Fruit fly (Drosophila melanogaster) whole organism, embryonic: ENCODE measurements around the gene CG43059.
A peak's percentile ranks its signal among the peaks of the same experiment; 100 is the strongest.

Experiments used
- CG10147 ChIP-seq: fragments of 200-800 bp; sonication (Bioruptor generic); optimal IDR thresholded peaks from 2 replicates; lab custom pipeline; 2019; ENCODE audit warnings: missing biosample characterization, mild to moderate bottlenecking, missing genetic modification characterization, moderate library complexity
- CG10979 ChIP-seq: fragments of 200-800 bp; sonication (Bioruptor generic); optimal IDR thresholded peaks from 2 replicates; lab custom pipeline; 2018; ENCODE audit warnings: missing biosample characterization, mild to moderate bottlenecking, missing genetic modification characterization, moderate library complexity
- CG11247 ChIP-seq: fragments of 200-800 bp; sonication (Bioruptor generic); IDR thresholded peaks from 2 replicates; pipeline ENCODE4 v1.3.6; 2022; ENCODE audit warnings: missing biosample characterization, missing genetic modification characterization
- CG12155 ChIP-seq: fragments of 200-800 bp; sonication (Bioruptor generic); optimal IDR thresholded peaks from 3 replicates; lab custom pipeline; 2016; ENCODE audit warnings: missing biosample characterization, missing genetic modification characterization
- CG13296 ChIP-seq: fragments of 200-800 bp; sonication (Bioruptor generic); optimal IDR thresholded peaks from 3 replicates; lab custom pipeline; 2018; ENCODE audit warnings: missing biosample characterization, mild to moderate bottlenecking, missing genetic modification characterization
- CG13424 ChIP-seq: fragments of 200-800 bp; sonication (Bioruptor generic); optimal IDR thresholded peaks from 2 replicates; lab custom pipeline; 2019; ENCODE audit warnings: missing biosample characterization, mild to moderate bottlenecking, missing genetic modification characterization, moderate library complexity
- CG13894 ChIP-seq: fragments of 200-800 bp; sonication (Bioruptor generic); optimal IDR thresholded peaks from 3 replicates; lab custom pipeline; 2018; ENCODE audit warnings: missing biosample characterization, mild to moderate bottlenecking, missing genetic modification characterization, moderate library complexity
- CG14667 ChIP-seq: fragments of 200-800 bp; sonication (Bioruptor generic); IDR thresholded peaks from 2 replicates; pipeline ENCODE4 v1.3.6; 2022; ENCODE audit warnings: missing biosample characterization, missing genetic modification characterization
- CG15514 ChIP-seq: fragments of 200-800 bp; sonication (Bioruptor generic); optimal IDR thresholded peaks from 3 replicates; lab custom pipeline; 2017; ENCODE audit warnings: missing biosample characterization, missing genetic modification characterization, mild to moderate bottlenecking, moderate library complexity, missing genetic modification reagents
- CG17328 ChIP-seq: fragments of 200-800 bp; sonication (Bioruptor generic); IDR thresholded peaks from 2 replicates; pipeline ENCODE4 v1.3.6; 2022; ENCODE audit warnings: missing biosample characterization, missing genetic modification characterization
- CG17612 ChIP-seq: fragments of 200-800 bp; sonication (Bioruptor generic); IDR thresholded peaks from 2 replicates; pipeline ENCODE4 v1.3.6; 2022; ENCODE audit warnings: missing biosample characterization, missing genetic modification characterization
- CG17802 ChIP-seq: fragments of 200-800 bp; sonication (Bioruptor generic); optimal IDR thresholded peaks from 2 replicates; lab custom pipeline; 2018; ENCODE audit warnings: missing biosample characterization, mild to moderate bottlenecking, missing genetic modification characterization, moderate library complexity
- CG18011 ChIP-seq: fragments of 200-800 bp; sonication (Bioruptor generic); optimal IDR thresholded peaks from 2 replicates; lab custom pipeline; 2017; ENCODE audit warnings: missing biosample characterization, missing genetic modification characterization, mild to moderate bottlenecking, moderate library complexity, missing genotype
- CG2875 ChIP-seq: fragments of 200-800 bp; sonication (Bioruptor generic); optimal IDR thresholded peaks from 2 replicates; lab custom pipeline; 2017; ENCODE audit warnings: missing biosample characterization, mild to moderate bottlenecking, missing genetic modification characterization, missing genetic modification reagents
- CG31441 ChIP-seq: fragments of 200-800 bp; sonication (Bioruptor generic); IDR thresholded peaks from 2 replicates; pipeline ENCODE4 v1.3.6; 2022; ENCODE audit warnings: missing biosample characterization, missing genetic modification characterization
- CG32767 ChIP-seq: fragments of 200-800 bp; sonication (Bioruptor generic); IDR thresholded peaks from 2 replicates; pipeline ENCODE4 v1.3.6; 2022; ENCODE audit warnings: missing biosample characterization, missing genetic modification characterization
- CG33213 ChIP-seq: fragments of 200-800 bp; sonication (Bioruptor generic); optimal IDR thresholded peaks from 3 replicates; lab custom pipeline; 2016; ENCODE audit warnings: missing biosample characterization, missing genetic modification characterization
- CG4282 ChIP-seq: fragments of 200-800 bp; sonication (Bioruptor generic); optimal IDR thresholded peaks from 2 replicates; lab custom pipeline; 2016; ENCODE audit warnings: missing biosample characterization, missing genetic modification characterization
- CG4328 ChIP-seq: fragments of 200-800 bp; sonication (Bioruptor generic); optimal IDR thresholded peaks from 3 replicates; lab custom pipeline; 2017; ENCODE audit warnings: missing biosample characterization, missing genetic modification reagents, missing genetic modification characterization
- CG4424 ChIP-seq: fragments of 200-800 bp; sonication (Bioruptor generic); optimal IDR thresholded peaks from 3 replicates; lab custom pipeline; 2016; ENCODE audit warnings: missing biosample characterization, missing genetic modification characterization
- CG4730 ChIP-seq: fragments of 200-800 bp; sonication (Bioruptor generic); IDR thresholded peaks from 2 replicates; pipeline ENCODE4 v1.3.6; 2022; ENCODE audit warnings: missing biosample characterization, missing genetic modification characterization
- CG6175 ChIP-seq: fragments of 200-800 bp; sonication (Bioruptor generic); IDR thresholded peaks from 3 replicates; pipeline ENCODE4 v1.3.6; 2022; ENCODE audit warnings: missing biosample characterization, missing genetic modification characterization
- CG9437 ChIP-seq: fragments of 200-800 bp; sonication (Bioruptor generic); optimal IDR thresholded peaks from 2 replicates; lab custom pipeline; 2018; ENCODE audit warnings: missing biosample characterization, mild to moderate bottlenecking, missing genetic modification characterization
- CG9817 ChIP-seq: fragments of 200-800 bp; sonication (Bioruptor generic); optimal IDR thresholded peaks from 2 replicates; lab custom pipeline; 2018; ENCODE audit warnings: missing biosample characterization, mild to moderate bottlenecking, missing genetic modification characterization, moderate library complexity
- D19B ChIP-seq: fragments of 200-800 bp; sonication (Bioruptor generic); optimal IDR thresholded peaks from 2 replicates; lab custom pipeline; 2017; ENCODE audit warnings: missing biosample characterization, mild to moderate bottlenecking, missing genetic modification characterization
- Dbx ChIP-seq: fragments of 200-800 bp; sonication (Bioruptor generic); IDR thresholded peaks from 3 replicates; pipeline ENCODE4 v1.3.6; 2022; ENCODE audit warnings: missing biosample characterization, missing genetic modification characterization
- Eip74EF ChIP-seq, 2 experiments: fragments of 200-800 bp in 1 of 2; fragments of >200 bp in 1 of 2; sonication (Bioruptor generic) in 1 of 2; optimal IDR thresholded peaks; 2 replicates each; lab custom pipeline; 2017 to 2019; ENCODE audit warnings: missing biosample characterization in 2 of 2, missing genetic modification characterization in 2 of 2, mild to moderate bottlenecking in 1 of 2, moderate library complexity in 1 of 2
- HmgD ChIP-seq: fragments of 200-800 bp; sonication (Bioruptor generic); optimal IDR thresholded peaks from 3 replicates; lab custom pipeline; 2016; ENCODE audit warnings: missing biosample characterization, missing genetic modification characterization
- HmgZ ChIP-seq: fragments of 200-800 bp; sonication (Bioruptor generic); optimal IDR thresholded peaks from 2 replicates; lab custom pipeline; 2018; ENCODE audit warnings: missing biosample characterization, mild to moderate bottlenecking, missing genetic modification characterization
- Hr78 ChIP-seq, 2 experiments: fragments of 200-800 bp in 1 of 2; fragments of >200 bp in 1 of 2; sonication (Bioruptor generic) in 1 of 2; optimal IDR thresholded peaks; 2 replicates each; lab custom pipeline; 2017 to 2019; ENCODE audit warnings: missing biosample characterization in 2 of 2, missing genetic modification characterization in 2 of 2, mild to moderate bottlenecking in 1 of 2, moderate library complexity in 1 of 2
- PHDP ChIP-seq: fragments of 200-800 bp; sonication (Bioruptor generic); optimal IDR thresholded peaks from 3 replicates; lab custom pipeline; 2018; ENCODE audit warnings: missing biosample characterization, mild to moderate bottlenecking, missing genetic modification characterization, moderate library complexity
- Pdp1 ChIP-seq, 2 experiments: fragments of 200-800 bp; sonication (Bioruptor generic); optimal IDR thresholded peaks; 3 replicates each; lab custom pipeline; 2016; ENCODE audit warnings: missing biosample characterization in 2 of 2, missing genetic modification characterization in 2 of 2, mild to moderate bottlenecking in 1 of 2, moderate library complexity in 1 of 2
- Vsx1 ChIP-seq: fragments of 200-800 bp; sonication (Bioruptor generic); optimal IDR thresholded peaks from 2 replicates; lab custom pipeline; 2017; ENCODE audit warnings: missing biosample characterization, mild to moderate bottlenecking, missing genetic modification characterization, missing genetic modification reagents
- Xbp1 ChIP-seq: fragments of 200-800 bp; sonication (Bioruptor generic); optimal IDR thresholded peaks from 3 replicates; lab custom pipeline; 2016; ENCODE audit warnings: missing biosample characterization, mild to moderate bottlenecking, missing genetic modification characterization
- al ChIP-seq: fragments of 200-800 bp; sonication (Bioruptor generic); IDR thresholded peaks from 2 replicates; pipeline ENCODE4 v1.3.6; 2022; ENCODE audit warnings: missing biosample characterization, missing genetic modification characterization
- ato ChIP-seq: fragments of 200-800 bp; sonication (Bioruptor generic); IDR thresholded peaks from 2 replicates; pipeline ENCODE4 v1.3.6; 2022; ENCODE audit warnings: missing biosample characterization, missing genetic modification characterization; ENCODE audit not compliant: partially characterized antibody
- dm ChIP-seq: fragments of 200-800 bp; sonication (Bioruptor generic); optimal IDR thresholded peaks from 3 replicates; lab custom pipeline; 2016; ENCODE audit warnings: missing biosample characterization, missing genetic modification characterization
- grau ChIP-seq: fragments of 200-800 bp; optimal IDR thresholded peaks from 3 replicates; lab custom pipeline; 2019; ENCODE audit warnings: missing biosample characterization, mild to moderate bottlenecking, missing genetic modification characterization, moderate library complexity
- pan ChIP-seq, 4 experiments: fragments of >200 bp in 3 of 4; fragments of 200-800 bp in 1 of 4; sonication (Bioruptor generic) in 1 of 4; optimal IDR thresholded peaks in 3 of 4; IDR thresholded peaks in 1 of 4; 2 replicates each; pipeline versions ENCODE4 v1.3.6 to Lab custom; 2017 to 2022; ENCODE audit warnings: missing biosample characterization in 2 of 4, missing genetic modification characterization in 2 of 4, mixed read lengths in 1 of 4
- psq ChIP-seq: fragments of 200-800 bp; sonication (Bioruptor generic); optimal IDR thresholded peaks from 2 replicates; lab custom pipeline; 2017; ENCODE audit warnings: missing biosample characterization, missing genetic modification characterization
- pzg ChIP-seq: fragments of 200-800 bp; sonication (Bioruptor generic); optimal IDR thresholded peaks from 3 replicates; lab custom pipeline; 2018; ENCODE audit warnings: missing biosample characterization, mild to moderate bottlenecking, missing genetic modification characterization, moderate library complexity
- ranshi ChIP-seq: fragments of 200-800 bp; sonication (Bioruptor generic); IDR thresholded peaks from 2 replicates; pipeline ENCODE4 v1.3.6; 2022; ENCODE audit warnings: missing biosample characterization, missing genetic modification characterization
- ro ChIP-seq: fragments of 200-800 bp; sonication (Bioruptor generic); IDR thresholded peaks from 2 replicates; pipeline ENCODE4 v1.3.6; 2022; ENCODE audit warnings: missing biosample characterization, missing genetic modification characterization
- sisA ChIP-seq: fragments of 200-800 bp; sonication (Bioruptor generic); IDR thresholded peaks from 2 replicates; pipeline ENCODE4 v1.3.6; 2022; ENCODE audit warnings: missing biosample characterization, missing genetic modification characterization
- slp2 ChIP-seq: fragments of 200-800 bp; sonication (Bioruptor generic); optimal IDR thresholded peaks from 2 replicates; lab custom pipeline; 2016; ENCODE audit warnings: missing biosample characterization, missing genetic modification characterization
- sna ChIP-seq: fragments of 200-800 bp; sonication (Bioruptor generic); IDR thresholded peaks from 2 replicates; pipeline ENCODE4 v1.3.6; 2022; ENCODE audit warnings: missing biosample characterization, missing genetic modification characterization; ENCODE audit not compliant: partially characterized antibody
- ttk ChIP-seq: fragments of 200-800 bp; sonication (Bioruptor generic); IDR thresholded peaks from 2 replicates; pipeline ENCODE4 v2.1.2; 2022; ENCODE audit warnings: missing biosample characterization, missing genetic modification characterization

Gene CG43059

DNA sequence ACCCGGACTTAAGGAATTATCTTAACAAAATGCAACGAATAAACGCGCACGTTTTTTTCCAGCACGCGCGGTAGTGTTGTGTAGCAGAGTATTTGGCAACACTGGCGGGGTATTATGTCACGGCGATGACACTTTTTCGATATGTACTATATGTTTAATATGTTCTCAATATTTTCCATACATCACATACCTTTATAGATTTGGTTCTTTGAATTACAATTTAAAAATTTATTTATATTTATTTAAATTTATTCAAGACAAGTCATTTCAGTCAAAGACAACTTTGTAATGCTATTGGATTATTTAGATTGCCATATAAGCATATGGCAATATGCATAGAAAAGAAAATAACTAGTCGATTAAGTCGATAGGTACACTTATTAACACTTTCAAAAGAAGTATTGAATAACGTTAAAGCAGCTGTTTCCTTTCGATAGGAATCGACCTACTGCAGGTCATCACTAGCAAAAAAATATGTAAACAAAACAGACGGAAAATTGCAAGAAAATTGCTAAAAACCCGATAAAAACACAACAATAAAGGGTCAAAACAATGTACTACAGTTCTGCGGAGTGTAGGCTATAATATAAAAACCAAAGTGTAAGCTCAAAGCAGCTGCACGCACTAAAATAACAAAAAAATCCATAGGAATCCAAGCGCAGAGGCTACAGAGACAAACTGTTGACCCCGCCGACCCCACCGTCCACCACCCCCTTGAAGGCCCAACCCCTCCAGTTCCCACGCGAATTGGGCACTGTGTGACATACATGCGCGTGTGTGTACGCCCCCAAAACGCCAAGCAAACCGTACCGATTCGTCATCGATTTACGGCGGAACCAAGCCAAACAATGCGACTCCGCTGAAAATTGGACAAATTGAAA lies 27.6 kb upstream of the CG43059 start, which contains the start of the genes CG7182 and GAPcenA (continued):
- peak; percentile 5 to 100 for TF ChIP-seq Hr78 (GFP tag; optimal IDR thresholded peaks at IDR 0.05; lab: Kevin White, UChicago)
- TF ChIP-seq dm (GFP tag; lab: Kevin White, UChicago), result peak; percentile 91
- TF ChIP-seq CG9817 (tag; lab: Kevin White, UChicago), result peak; percentile 68
- peak; percentile 49 for TF ChIP-seq CG4328 (GFP tag; lab: Kevin White, UChicago)
- TF ChIP-seq CG12155 (GFP tag; lab: Kevin White, UChicago), result peak; percentile 72
- TF ChIP-seq CG14667 (GFP tag; lab: Robert Waterston, UW), result no peak
- peak in 1 of 2 experiments; percentile 38 for TF ChIP-seq Eip74EF (GFP tag; optimal IDR thresholded peaks at IDR 0.05; lab: Kevin White, UChicago)
- TF ChIP-seq sisA (GFP tag; lab: Robert Waterston, UW), result peak; percentile 58
- TF ChIP-seq CG17612, result no peak
- peak; percentile 11 for TF ChIP-seq CG17802 (tag; lab: Kevin White, UChicago)
- no peak for TF ChIP-seq pan (optimal IDR thresholded peaks at IDR 0.05; lab: Kevin White, UChicago)
- TF ChIP-seq pan (GFP tag; optimal IDR thresholded peaks at IDR 0.05 in 1 of 2, IDR thresholded peaks at IDR 0.05 in 1 of 2), result peak in 1 of 2 experiments; percentile 45
- TF ChIP-seq grau (tag; lab: Kevin White, UChicago), result peak; percentile 76
- peak; percentile 74 for TF ChIP-seq PHDP (tag; lab: Kevin White, UChicago)
- TF ChIP-seq CG32767, result no peak
- peak; percentile 36; the same call in 1 of the 2 replicates for TF ChIP-seq ranshi (GFP tag; lab: Robert Waterston, UW)
- peak; percentile 36 for TF ChIP-seq pzg (GFP tag; lab: Kevin White, UChicago)
- TF ChIP-seq CG13894 (tag; lab: Kevin White, UChicago), result peak; percentile 71
- peak; percentile 33 for TF ChIP-seq D19B
- peak; percentile 17 for TF ChIP-seq psq (GFP tag; lab: Kevin White, UChicago)
- peak; percentile 35 for TF ChIP-seq CG33213
- TF ChIP-seq Pdp1 (GFP tag; optimal IDR thresholded peaks at IDR 0.05; lab: Kevin White, UChicago), result peak in 1 of 2 experiments; percentile 82
- TF ChIP-seq Vsx1 (GFP tag; lab: Kevin White, UChicago), result peak; percentile 3
- peak; percentile 3 for TF ChIP-seq CG4282
- TF ChIP-seq CG4424 (GFP tag; lab: Kevin White, UChicago), result peak; percentile 69
- peak; percentile 70 for TF ChIP-seq Xbp1 (GFP tag; lab: Kevin White, UChicago)
- TF ChIP-seq CG31441 (GFP tag; lab: Robert Waterston, UW), result no peak; the same call in 1 of the 2 replicates
- TF ChIP-seq Dbx (GFP tag; lab: Robert Waterston, UW), result peak; percentile 46; the same call in 1 of the 3 replicates
- peak; percentile 40 for TF ChIP-seq sna (GFP tag; lab: Robert Waterston, UW)
- peak; percentile 67 for TF ChIP-seq CG9437 (GFP tag; lab: Kevin White, UChicago)
- peak; percentile 68 for TF ChIP-seq CG10147 (GFP tag; lab: Kevin White, UChicago)
- TF ChIP-seq ato (GFP tag; lab: Robert Waterston, UW), result peak; percentile 33; the same call in 1 of the 2 replicates
- TF ChIP-seq CG4730 (GFP tag; lab: Robert Waterston, UW), result no peak
- TF ChIP-seq CG10979 (tag; lab: Kevin White, UChicago), result peak; percentile 56
- peak; percentile 65 for TF ChIP-seq al (GFP tag; lab: Robert Waterston, UW)
- TF ChIP-seq ttk, result 0 out of 2 replicates have a peak, but pooled peaks have one; percentile 10
- TF ChIP-seq CG17328, result no peak
- TF ChIP-seq CG11247 (GFP tag; lab: Robert Waterston, UW), result no peak
- TF ChIP-seq CG18011 (GFP tag; lab: Kevin White, UChicago), result no peak
- TF ChIP-seq CG13424, result peak; percentile 79
- TF ChIP-seq HmgD, result no peak
- peak; percentile 53 for TF ChIP-seq CG15514
- no peak for TF ChIP-seq CG6175
- no peak for TF ChIP-seq ro (GFP tag; lab: Robert Waterston, UW)
- TF ChIP-seq slp2, result peak; percentile 0
- no peak for TF ChIP-seq HmgZ (tag; lab: Kevin White, UChicago)
- TF ChIP-seq CG13296 (GFP tag; lab: Kevin White, UChicago), result peak; percentile 57
- TF ChIP-seq CG2875 (GFP tag; lab: Kevin White, UChicago), result no peak
